Fruit fly (Drosophila melanogaster) whole organism: ENCODE measurements around the gene Mec2.

Source experiments
- CG8478 ChIP-seq: fragments of >200 bp; optimal IDR thresholded peaks from 2 replicates; lab custom pipeline; 2018; ENCODE audit warnings: inconsistent platforms
- Dll ChIP-seq: fragments of >200 bp; optimal IDR thresholded peaks from 2 replicates; lab custom pipeline; 2017
- EcR ChIP-seq, 2 experiments: fragments of >200 bp; optimal IDR thresholded peaks; 2 replicates each; lab custom pipeline; 2017; ENCODE audit warnings: missing biosample characterization in 2 of 2, missing genetic modification characterization in 2 of 2, missing genetic modification reagents in 2 of 2
- pan ChIP-seq: fragments of >200 bp; optimal IDR thresholded peaks from 2 replicates; lab custom pipeline; 2017
- psq ChIP-seq: fragments of >200 bp; optimal IDR thresholded peaks from 2 replicates; lab custom pipeline; 2017

- TF ChIP-seq Dll (lab: Kevin White, UChicago), result no peak
- TF ChIP-seq psq, result no peak
- TF ChIP-seq EcR (GFP tag; optimal IDR thresholded peaks at IDR 0.05; lab: Kevin White, UChicago), result no peak
- no peak for TF ChIP-seq pan (lab: Kevin White, UChicago)
- TF ChIP-seq CG8478 (lab: Kevin White, UChicago), result no peak
Observed at dm6 chrX:19189903-19190302, 2.1 kb downstream of the Mec2 start, which contains the start of gene HP1D3csd.
